Worm (Caenorhabditis elegans) whole organism, L3 larva: ENCODE measurements around the gene ZK813.4.

Source experiments
- R02D3.7 ChIP-seq: fragments of 150-350 bp; optimal IDR thresholded peaks from 2 replicates; lab custom pipeline; 2014; ENCODE audit warnings: missing biosample characterization, missing genetic modification characterization
- aly-2 ChIP-seq: fragments of 150-350 bp; optimal IDR thresholded peaks from 2 replicates; lab custom pipeline; 2014; ENCODE audit warnings: missing biosample characterization, missing genetic modification characterization
- ceh-16 ChIP-seq: sonication (generic microtip); optimal IDR thresholded peaks from 2 replicates; lab custom pipeline; 2017; ENCODE audit warnings: missing biosample characterization, missing genetic modification characterization
- ceh-9 ChIP-seq: sonication (generic microtip); optimal IDR thresholded peaks from 2 replicates; lab custom pipeline; 2018; ENCODE audit warnings: missing biosample characterization, missing genetic modification characterization
- daf-12 ChIP-seq: fragments of 150-350 bp; optimal IDR thresholded peaks from 2 replicates; lab custom pipeline; 2014; ENCODE audit warnings: missing biosample characterization, missing genetic modification reagents, missing genetic modification characterization
- egl-27 ChIP-seq: sonication (generic microtip); optimal IDR thresholded peaks from 4 replicates; lab custom pipeline; 2017; ENCODE audit warnings: missing biosample characterization, missing genetic modification reagents, missing genetic modification characterization
- egl-5 ChIP-seq: fragments of 150-350 bp; optimal IDR thresholded peaks from 2 replicates; lab custom pipeline; 2017; ENCODE audit warnings: missing biosample characterization, missing genetic modification reagents, missing genetic modification characterization, inconsistent platforms
- elt-1 ChIP-seq: fragments of 150-350 bp; optimal IDR thresholded peaks from 2 replicates; lab custom pipeline; 2014; ENCODE audit warnings: missing biosample characterization, missing genetic modification characterization
- elt-2 ChIP-seq: sonication (generic microtip); optimal IDR thresholded peaks from 2 replicates; lab custom pipeline; 2016; ENCODE audit warnings: missing genetic modification reagents, mild to moderate bottlenecking, missing genetic modification characterization, missing compliant biosample characterization
- elt-3 ChIP-seq, 3 experiments: fragments of 150-350 bp in 1 of 3; sonication (generic microtip) in 2 of 3; optimal IDR thresholded peaks; 2 replicates in 2 of 3; 4 replicates in 1 of 3; lab custom pipeline; 2014 to 2017; ENCODE audit warnings: missing biosample characterization in 3 of 3, missing genetic modification characterization in 3 of 3
- fkh-10 ChIP-seq: sonication (generic microtip); optimal IDR thresholded peaks from 2 replicates; lab custom pipeline; 2017; ENCODE audit warnings: missing biosample characterization, missing genetic modification reagents, missing genetic modification characterization
- jun-1 ChIP-seq: fragments of 150-350 bp; optimal IDR thresholded peaks from 2 replicates; lab custom pipeline; 2014; ENCODE audit warnings: missing biosample characterization, missing genetic modification reagents, missing genetic modification characterization
- lin-39 ChIP-seq: fragments of 150-350 bp; optimal IDR thresholded peaks from 2 replicates; lab custom pipeline; 2018; ENCODE audit warnings: missing biosample characterization, missing genetic modification reagents, missing genetic modification characterization
- mdl-1 ChIP-seq: fragments of 150-350 bp; optimal IDR thresholded peaks from 2 replicates; lab custom pipeline; 2014; ENCODE audit warnings: missing biosample characterization, missing genetic modification characterization
- mml-1 ChIP-seq: fragments of 150-350 bp; sonication (generic microtip); optimal IDR thresholded peaks from 3 replicates; lab custom pipeline; 2014; ENCODE audit warnings: missing biosample characterization, missing genetic modification characterization
- nhr-11 ChIP-seq: fragments of 150-350 bp; optimal IDR thresholded peaks from 2 replicates; lab custom pipeline; 2014; ENCODE audit warnings: missing biosample characterization, missing genetic modification characterization
- nhr-12 ChIP-seq: fragments of 150-350 bp; optimal IDR thresholded peaks from 2 replicates; lab custom pipeline; 2014; ENCODE audit warnings: missing biosample characterization, missing genetic modification characterization
- nhr-23 ChIP-seq: fragments of 150-350 bp; optimal IDR thresholded peaks from 2 replicates; lab custom pipeline; 2014; ENCODE audit warnings: missing biosample characterization, missing genetic modification reagents, missing genetic modification characterization
- nhr-237 ChIP-seq: fragments of 150-350 bp; optimal IDR thresholded peaks from 2 replicates; lab custom pipeline; 2014; ENCODE audit warnings: missing biosample characterization, missing genetic modification characterization
- nhr-25 ChIP-seq: sonication (generic microtip); optimal IDR thresholded peaks from 2 replicates; lab custom pipeline; 2017; ENCODE audit warnings: missing biosample characterization, missing genetic modification characterization
- nhr-43 ChIP-seq: sonication (generic microtip); optimal IDR thresholded peaks from 2 replicates; lab custom pipeline; 2016; ENCODE audit warnings: mild to moderate bottlenecking, missing genetic modification characterization, missing compliant biosample characterization; ENCODE audit not compliant: poor library complexity, severe bottlenecking
- nhr-76 ChIP-seq: fragments of 150-350 bp; sonication (generic microtip); optimal IDR thresholded peaks from 5 replicates; lab custom pipeline; 2014; ENCODE audit warnings: missing biosample characterization, missing genetic modification characterization
- pha-4 ChIP-seq: fragments of 150-350 bp; optimal IDR thresholded peaks from 2 replicates; lab custom pipeline; 2014; ENCODE audit warnings: missing biosample characterization, missing genetic modification reagents, missing genetic modification characterization
- pqm-1 ChIP-seq: fragments of 150-350 bp; optimal IDR thresholded peaks from 2 replicates; lab custom pipeline; 2017; ENCODE audit warnings: missing biosample characterization, missing genetic modification characterization, inconsistent platforms
- sea-2 ChIP-seq: fragments of 150-350 bp; sonication (generic microtip); optimal IDR thresholded peaks from 4 replicates; lab custom pipeline; 2014; ENCODE audit warnings: missing biosample characterization, missing genetic modification reagents, missing genetic modification characterization
- skn-1 ChIP-seq: fragments of 150-350 bp; optimal IDR thresholded peaks from 2 replicates; lab custom pipeline; 2014; ENCODE audit warnings: missing biosample characterization, missing genetic modification characterization
- snpc-4 ChIP-seq: fragments of 150-350 bp; optimal IDR thresholded peaks from 2 replicates; lab custom pipeline; 2014; ENCODE audit warnings: missing biosample characterization, missing genetic modification characterization
- tbx-2 ChIP-seq: sonication (generic microtip); optimal IDR thresholded peaks from 2 replicates; lab custom pipeline; 2016; ENCODE audit warnings: mild to moderate bottlenecking, missing genetic modification characterization, missing compliant biosample characterization
- unc-39 ChIP-seq: sonication (generic microtip); optimal IDR thresholded peaks from 4 replicates; lab custom pipeline; 2017; ENCODE audit warnings: missing biosample characterization, missing genetic modification characterization
- unc-62 ChIP-seq: fragments of 150-350 bp; sonication (generic microtip); optimal IDR thresholded peaks from 4 replicates; lab custom pipeline; 2014; ENCODE audit warnings: missing biosample characterization, missing genetic modification reagents, missing genetic modification characterization
- zag-1 ChIP-seq: fragments of 150-350 bp; optimal IDR thresholded peaks from 2 replicates; lab custom pipeline; 2014; ENCODE audit warnings: missing biosample characterization, missing genetic modification characterization
- ztf-4 ChIP-seq: fragments of 150-350 bp; optimal IDR thresholded peaks from 2 replicates; lab custom pipeline; 2014; ENCODE audit warnings: missing biosample characterization, missing genetic modification characterization

ZK813.4 gene

DNA sequence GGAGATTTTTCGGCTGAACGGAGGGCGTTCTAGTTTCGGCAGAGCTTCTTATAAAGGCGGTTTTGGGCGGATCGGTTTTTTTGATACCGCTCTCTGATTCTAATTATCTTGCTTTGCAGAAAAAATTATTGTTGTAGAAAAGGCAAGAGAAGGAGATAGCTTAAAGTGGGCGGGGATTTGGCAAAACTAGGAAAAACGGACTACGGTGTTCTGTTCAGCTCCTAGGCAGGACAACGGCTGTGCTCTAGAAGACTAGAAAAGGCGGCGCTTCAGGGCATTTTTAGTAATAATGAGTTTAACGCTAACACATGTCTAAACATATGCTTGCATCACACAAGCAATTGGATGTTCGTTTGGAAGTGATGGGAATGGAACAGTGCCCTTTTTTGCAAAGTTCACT, 10.8 kb downstream of the ZK813.4 start, which contains the start of gene C04F6.7:
Gene C04F6.7 (minus strand): TSS at position 101 of the 400 bp plus-strand sequence.
- no peak for TF ChIP-seq mml-1
- TF ChIP-seq tbx-2 (tag; lab: Kevin White, UChicago), result no peak
- no peak for TF ChIP-seq ztf-4
- no peak for TF ChIP-seq ceh-9
- no peak for TF ChIP-seq egl-5 (tag; lab: Kevin White, UChicago)
- TF ChIP-seq sea-2 (GFP tag; lab: Kevin White, UChicago), result no peak
- no peak for TF ChIP-seq R02D3.7 (tag; lab: Kevin White, UChicago)
- TF ChIP-seq nhr-12 (tag; lab: Kevin White, UChicago), result no peak
- no peak for TF ChIP-seq egl-27 (tag; lab: Kevin White, UChicago)
- TF ChIP-seq skn-1 (tag; lab: Kevin White, UChicago), result no peak
- no peak for TF ChIP-seq nhr-11
- TF ChIP-seq fkh-10 (GFP tag; lab: Kevin White, UChicago), result no peak
- no peak for TF ChIP-seq snpc-4
- no peak for TF ChIP-seq zag-1 (tag; lab: Kevin White, UChicago)
- TF ChIP-seq nhr-237 (tag; lab: Kevin White, UChicago), result no peak
- TF ChIP-seq elt-1 (tag; lab: Kevin White, UChicago), result no peak
- TF ChIP-seq jun-1 (tag; lab: Kevin White, UChicago), result no peak
- no peak for TF ChIP-seq nhr-76
- TF ChIP-seq unc-39, result no peak
- no peak for TF ChIP-seq aly-2 (tag; lab: Kevin White, UChicago)

DNA sequence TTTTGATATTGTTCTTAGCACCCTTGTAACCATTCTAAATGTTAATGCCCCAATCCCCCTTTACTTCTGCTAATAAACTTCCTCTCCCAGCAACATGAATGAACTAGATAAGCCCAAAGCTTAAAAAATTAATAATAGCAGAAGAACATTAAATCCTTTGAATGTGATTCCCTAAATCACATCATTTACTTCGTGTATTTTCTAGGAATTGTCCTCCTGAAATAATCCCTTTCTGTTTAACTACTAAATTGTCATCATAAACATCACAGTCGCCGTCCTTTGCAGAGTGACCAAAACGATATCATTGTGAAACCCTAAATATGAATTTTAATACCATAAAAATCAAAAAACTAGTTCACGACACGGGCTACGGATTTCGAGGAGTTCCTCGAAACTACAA, 13.9 kb downstream of the ZK813.4 start:
- no peak for TF ChIP-seq unc-62 (GFP tag; lab: Kevin White, UChicago)
- TF ChIP-seq fkh-10 (GFP tag; lab: Kevin White, UChicago), result no peak
- no peak for TF ChIP-seq ceh-9
- no peak for TF ChIP-seq elt-3 (tag; optimal IDR thresholded peaks at IDR 0.05; lab: Kevin White, UChicago)
- no peak for TF ChIP-seq snpc-4
- no peak for TF ChIP-seq nhr-43 (tag; lab: Kevin White, UChicago)
- no peak for TF ChIP-seq ceh-16
- TF ChIP-seq nhr-76, result no peak
- no peak for TF ChIP-seq egl-27 (tag; lab: Kevin White, UChicago)
- no peak for TF ChIP-seq pqm-1 (tag; lab: Kevin White, UChicago)

DNA sequence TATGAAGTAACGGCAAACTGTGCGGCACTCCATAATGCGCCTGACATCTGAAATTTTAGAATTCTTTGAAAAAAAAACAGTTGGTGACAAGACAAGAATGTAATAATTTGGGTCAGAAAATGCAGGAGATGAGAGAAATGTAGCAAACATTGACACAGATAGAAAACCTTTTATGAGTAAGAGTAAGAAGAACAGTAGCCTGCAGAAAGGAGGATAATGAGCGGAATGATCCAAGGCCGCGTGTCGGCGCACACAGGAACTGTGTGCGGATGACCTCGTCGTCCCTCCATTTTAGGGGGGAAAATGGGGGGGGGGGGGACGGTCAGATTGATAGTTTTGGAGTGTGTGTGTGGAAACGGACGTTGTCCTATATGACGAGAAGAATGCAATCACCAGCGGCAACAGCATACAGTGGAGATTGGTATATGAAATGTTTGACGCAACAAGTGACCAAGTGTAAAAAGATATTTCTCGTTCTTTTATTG, 15.2 kb downstream of the ZK813.4 start, which contains the start of gene dhs-27:
Gene dhs-27 (minus strand): TSS at position 51 of the 485 bp plus-strand sequence.
- TF ChIP-seq tbx-2 (tag; lab: Kevin White, UChicago) (no peak), nhr-23 (tag; lab: Kevin White, UChicago) (peak; percentile 60), aly-2 (tag; lab: Kevin White, UChicago) (no peak), nhr-25 (tag; lab: Kevin White, UChicago) (peak; percentile 59)
- TF ChIP-seq, all 47 proteins: peak for 2

- TF ChIP-seq pqm-1 (tag; lab: Kevin White, UChicago), result peak; percentile 31
- no peak for TF ChIP-seq nhr-25 (tag; lab: Kevin White, UChicago)
- TF ChIP-seq daf-12 (tag; lab: Kevin White, UChicago), result no peak
- TF ChIP-seq elt-2 (tag; lab: Kevin White, UChicago), result peak; percentile 0
- TF ChIP-seq pha-4 (tag; lab: Kevin White, UChicago), result peak; percentile 16
- TF ChIP-seq lin-39, result no peak
- TF ChIP-seq, all 47 proteins: peak for 3
Observed at ce11 chrX:3411565-3412022, 18.3 kb downstream of the ZK813.4 start, which contains the start of gene unc-78. unc-78 (minus strand) TSS chrX:3411615.

ce11 chrX:3408717-3409303, 21.1 kb downstream of the ZK813.4 start:
- TF ChIP-seq ceh-16 (no peak), nhr-25 (tag; lab: Kevin White, UChicago) (no peak), mdl-1 (tag; lab: Kevin White, UChicago) (no peak)
